Worm (Caenorhabditis elegans): ENCODE results near the gene frpr-10.
"Not testable (repeated sequence)": the region's sequence is repeated elsewhere in the genome, so short reads cannot be mapped to it uniquely, and the experiment has no call there.

frpr-10 gene

ce11 chrIV:7946457-7946856 is 11.1 kb upstream of the frpr-10 start, which contains the start of gene czw-1:
Gene czw-1 (minus strand): TSS chrIV:7946825.
- TF ChIP-seq mes-2 (tag; optimal IDR thresholded peaks at IDR 0.05; ENCODE audit: poor library complexity, severe bottlenecking), result peak; percentile 12
- no peak for TF ChIP-seq zag-1 (tag; optimal IDR thresholded peaks at IDR 0.05)
- TF ChIP-seq T20F7.1 (GFP tag; optimal IDR thresholded peaks at IDR 0.05), result peak; percentile 71

ce11 chrIV:7946899-7947499 is 10.6 kb upstream of the frpr-10 start, which contains the start of gene F20D12.12:
Gene F20D12.12 (plus strand): TSS chrIV:7947440.
- peak; percentile 68 for TF ChIP-seq hlh-11 (tag; optimal IDR thresholded peaks at IDR 0.05)
- TF ChIP-seq snpc-1.2 (GFP tag; IDR thresholded peaks at IDR 0.05), result peak; percentile 85
- peak in 1 of 2 experiments; percentile 45 for TF ChIP-seq unc-62 (GFP tag; optimal IDR thresholded peaks at IDR 0.05 in 1 of 2)
- TF ChIP-seq unc-62 (tag; optimal IDR thresholded peaks at IDR 0.05); daf-16 (GFP tag; optimal IDR thresholded peaks at IDR 0.05): not testable (repeated sequence)
- peak; percentile 13 for TF ChIP-seq daf-16 (tag; optimal IDR thresholded peaks at IDR 0.05)
- peak; percentile 85 for TF ChIP-seq lin-1 (GFP tag; IDR thresholded peaks at IDR 0.05)
- peak; percentile 50; the same call in 1 of the 2 replicates for TF ChIP-seq lim-7 (GFP tag; IDR thresholded peaks at IDR 0.05)
- TF ChIP-seq D1046.2 (GFP tag; IDR thresholded peaks at IDR 0.05), result peak; percentile 80; the same call in 1 of the 2 replicates
- TF ChIP-seq F37D6.2 (tag; optimal IDR thresholded peaks at IDR 0.05), result peak; percentile 27
- TF ChIP-seq lsy-2 (tag; optimal IDR thresholded peaks at IDR 0.05), result peak; percentile 70 to 96
- peak; percentile 83 for TF ChIP-seq Y48G9A.11 (GFP tag; IDR thresholded peaks at IDR 0.05)
- TF ChIP-seq dpl-1 (GFP tag; optimal IDR thresholded peaks at IDR 0.05), result peak; percentile 73
- TF ChIP-seq spr-1 (tag; optimal IDR thresholded peaks at IDR 0.05), result peak; percentile 29
- TF ChIP-seq unc-130 (GFP tag; optimal IDR thresholded peaks at IDR 0.05), result peak; percentile 83
- peak; percentile 94 for TF ChIP-seq hmg-1.1 (GFP tag; IDR thresholded peaks at IDR 0.05)
- TF ChIP-seq mxl-3 (GFP tag; optimal IDR thresholded peaks at IDR 0.05), result peak; percentile 30
- TF ChIP-seq T26A8.4 (GFP tag; IDR thresholded peaks at IDR 0.05), result peak; percentile 81
- peak; percentile 86 for TF ChIP-seq egl-43 (GFP tag; IDR thresholded peaks at IDR 0.05)
- peak; percentile 96 for TF ChIP-seq vab-7 (GFP tag; IDR thresholded peaks at IDR 0.05)
- peak; percentile 79 for TF ChIP-seq T20F7.1 (GFP tag; optimal IDR thresholded peaks at IDR 0.05)
- peak in 1 of 2 experiments; percentile 64 for TF ChIP-seq mdl-1 (tag; optimal IDR thresholded peaks at IDR 0.05)
- TF ChIP-seq mes-2 (tag; optimal IDR thresholded peaks at IDR 0.05; ENCODE audit: poor library complexity, severe bottlenecking), result peak; percentile 91
- TF ChIP-seq arid-1 (GFP tag; conservative IDR thresholded peaks at IDR 0.05), result peak; percentile 87
- TF ChIP-seq aha-1 (tag), result peak; percentile 95
- TF ChIP-seq rbr-2 (tag; optimal IDR thresholded peaks at IDR 0.05), result peak; percentile 74
- peak; percentile 48 for TF ChIP-seq hlh-30 (tag; optimal IDR thresholded peaks at IDR 0.05; ENCODE audit: insufficient read depth)
- TF ChIP-seq tra-1 (GFP tag; IDR thresholded peaks at IDR 0.05), result peak; percentile 87; the same call in 1 of the 2 replicates
- peak; percentile 71; the same call in 1 of the 2 replicates for TF ChIP-seq madf-9 (GFP tag; conservative IDR thresholded peaks at IDR 0.05)
- peak; percentile 85 for TF ChIP-seq ZK337.2 (GFP tag; IDR thresholded peaks at IDR 0.05)
- TF ChIP-seq ceh-20 (GFP tag; IDR thresholded peaks at IDR 0.05), result peak; percentile 90
- 0 out of 2 replicates have a peak, but pooled peaks have one; percentile 39 for TF ChIP-seq Y75B8A.6 (GFP tag; IDR thresholded peaks at IDR 0.05)
- TF ChIP-seq F49E8.2 (tag; optimal IDR thresholded peaks at IDR 0.05; ENCODE audit: borderline replicate concordance), result peak; percentile 52
- peak; percentile 32 for TF ChIP-seq lin-13 (GFP tag; optimal IDR thresholded peaks at IDR 0.05)
- peak; percentile 54 for TF ChIP-seq dve-1 (tag; optimal IDR thresholded peaks at IDR 0.05; ENCODE audit: insufficient read depth)
- TF ChIP-seq mep-1 (tag; optimal IDR thresholded peaks at IDR 0.05), result peak; percentile 45
- TF ChIP-seq dmd-6 (GFP tag; IDR thresholded peaks at IDR 0.05), result peak; percentile 85
- peak; percentile 87 for TF ChIP-seq ctbp-1 (GFP tag; IDR thresholded peaks at IDR 0.05)
- peak; percentile 5 for TF ChIP-seq duxl-1 (tag; optimal IDR thresholded peaks at IDR 0.05; ENCODE audit: poor library complexity)
- peak; percentile 68 for TF ChIP-seq nhr-6 (tag; optimal IDR thresholded peaks at IDR 0.05)
- TF ChIP-seq ceh-44 (GFP tag; IDR thresholded peaks at IDR 0.05), result peak; percentile 96
- peak in 1 of 2 experiments; percentile 68; a peak in 1 of 4 replicates for TF ChIP-seq madf-5 (GFP tag; IDR thresholded peaks at IDR 0.05)
- TF ChIP-seq zfp-3 (GFP tag; conservative IDR thresholded peaks at IDR 0.05), result peak; percentile 80
- 0 out of 2 replicates have a peak, but pooled peaks have one; percentile 62 for TF ChIP-seq saeg-2 (GFP tag; IDR thresholded peaks at IDR 0.05)
- TF ChIP-seq nhr-28 (tag; optimal IDR thresholded peaks at IDR 0.05), result peak; percentile 4

Data from whole organism, L4 larva.